Worm (Caenorhabditis elegans): ENCODE data around the gene B0303.14.

B0303.14 gene

ce11 chrIII:8725224-8725623, 9.2 kb upstream of the B0303.14 start (continued):
- TF ChIP-seq ces-1 (GFP tag; optimal IDR thresholded peaks at IDR 0.05) (no peak), skn-1 (tag; optimal IDR thresholded peaks at IDR 0.05) (no peak), isw-1 (GFP tag; IDR thresholded peaks at IDR 0.05) (no peak), lin-14 (GFP tag; optimal IDR thresholded peaks at IDR 0.05) (no peak), unc-30 (tag; optimal IDR thresholded peaks at IDR 0.05) (no peak)

ce11 chrIII:8719769-8720252, 3.8 kb upstream of the B0303.14 start, which contains the start of gene hipr-1:
Gene hipr-1 (plus strand): TSS chrIII:8720202.
- TF ChIP-seq efl-1 (optimal IDR thresholded peaks at IDR 0.05) (no peak), efl-1 (GFP tag; optimal IDR thresholded peaks at IDR 0.05 in 1 of 2) (peak in 1 of 2 experiments; percentile 88), nhr-90 (tag; optimal IDR thresholded peaks at IDR 0.05; ENCODE audit: poor library complexity) (no peak)

ce11 chrIII:8719105-8719504, 3.1 kb upstream of the B0303.14 start:
- no peak for TF ChIP-seq tlp-1 (tag; optimal IDR thresholded peaks at IDR 0.05)
- no peak for TF ChIP-seq ceh-8 (GFP tag; optimal IDR thresholded peaks at IDR 0.05)
- TF ChIP-seq rnt-1 (tag; optimal IDR thresholded peaks at IDR 0.05): no peak
- no peak for TF ChIP-seq C16A3.4 (tag; optimal IDR thresholded peaks at IDR 0.05)
- TF ChIP-seq aha-1 (tag; optimal IDR thresholded peaks at IDR 0.05): no peak
- TF ChIP-seq F16B12.6 (tag; optimal IDR thresholded peaks at IDR 0.05): no peak
- no peak for TF ChIP-seq elt-3 (tag; optimal IDR thresholded peaks at IDR 0.05)
- no peak for TF ChIP-seq irx-1 (tag; optimal IDR thresholded peaks at IDR 0.05)

ce11 chrIII:8718592-8718991, 2.6 kb upstream of the B0303.14 start:
- no peak for TF ChIP-seq elt-2 (tag; optimal IDR thresholded peaks at IDR 0.05)
- peak in 1 of 2 experiments; percentile 11 for TF ChIP-seq lin-35 (GFP tag; optimal IDR thresholded peaks at IDR 0.05)

- TF ChIP-seq Y116A8C.19 (tag; optimal IDR thresholded peaks at IDR 0.05; ENCODE audit: borderline replicate concordance) (no peak), dpl-1 (GFP tag; optimal IDR thresholded peaks at IDR 0.05) (peak in 2 of 3 experiments; percentile 8 to 34), mep-1 (tag; optimal IDR thresholded peaks at IDR 0.05) (no peak), fkh-10 (GFP tag; optimal IDR thresholded peaks at IDR 0.05) (no peak), mdl-1 (tag; optimal IDR thresholded peaks at IDR 0.05) (no peak), efl-1 (optimal IDR thresholded peaks at IDR 0.05) (peak in 1 of 2 experiments; percentile 33), efl-1 (GFP tag; optimal IDR thresholded peaks at IDR 0.05 in 1 of 2) (peak; percentile 33 to 89), grh-1 (GFP tag; IDR thresholded peaks at IDR 0.05) (no peak), irx-1 (tag; optimal IDR thresholded peaks at IDR 0.05) (no peak), lin-13 (GFP tag; optimal IDR thresholded peaks at IDR 0.05) (no peak), snu-23 (GFP tag; optimal IDR thresholded peaks at IDR 0.05) (peak; percentile 21), ces-1 (GFP tag; optimal IDR thresholded peaks at IDR 0.05) (no peak), ceh-88 (GFP tag; IDR thresholded peaks at IDR 0.05) (no peak), elt-3 (tag; optimal IDR thresholded peaks at IDR 0.05) (no peak), swsn-7 (tag; optimal IDR thresholded peaks at IDR 0.05) (peak; percentile 9), vab-15 (tag; optimal IDR thresholded peaks at IDR 0.05) (no peak), lin-39 (tag; optimal IDR thresholded peaks at IDR 0.05) (no peak), alr-1 (tag; optimal IDR thresholded peaks at IDR 0.05; ENCODE audit: borderline replicate concordance) (no peak), hlh-4 (tag; optimal IDR thresholded peaks at IDR 0.05) (no peak), pax-3 (tag; optimal IDR thresholded peaks at IDR 0.05) (no peak), sptf-1 (tag; optimal IDR thresholded peaks at IDR 0.05) (no peak), snpc-4 (tag; optimal IDR thresholded peaks at IDR 0.05) (no peak), lin-35 (GFP tag; optimal IDR thresholded peaks at IDR 0.05) (peak; percentile 4 to 48), hpl-2 (GFP tag; optimal IDR thresholded peaks at IDR 0.05) (no peak), nhr-71 (tag; optimal IDR thresholded peaks at IDR 0.05) (peak; percentile 17), unc-130 (tag; optimal IDR thresholded peaks at IDR 0.05) (no peak), nhr-76 (tag; optimal IDR thresholded peaks at IDR 0.05) (no peak), ceh-82 (tag; optimal IDR thresholded peaks at IDR 0.05) (peak in 1 of 3 experiments; percentile 6), nhr-11 (tag; optimal IDR thresholded peaks at IDR 0.05) (no peak), lsy-2 (tag; optimal IDR thresholded peaks at IDR 0.05) (peak in 1 of 2 experiments; percentile 45), ceh-8 (GFP tag; optimal IDR thresholded peaks at IDR 0.05) (no peak), zag-1 (tag; optimal IDR thresholded peaks at IDR 0.05) (no peak), unc-30 (tag; optimal IDR thresholded peaks at IDR 0.05) (no peak), dsc-1 (tag; optimal IDR thresholded peaks at IDR 0.05) (no peak)
Measured at ce11 chrIII:8717231-8717694, 1.3 kb upstream of the B0303.14 start, which contains the start of gene mrpl-11. Gene mrpl-11 (plus strand): TSS chrIII:8717644.

Data from whole organism, L1 larva.